Worm (Caenorhabditis elegans): Measurements from ENCODE around the gene Y61B8A.6.

- no peak for TF ChIP-seq ztf-29 (GFP tag; IDR thresholded peaks at IDR 0.05)
- TF ChIP-seq cog-1 (tag; optimal IDR thresholded peaks at IDR 0.05), result no peak
These were observed 34.0 kb upstream of the Y61B8A.6 start, which contains the start of gene srbc-62 for ce11 chrV:17217690-17218089.

Data from whole organism, midembryonic.